Worm (Caenorhabditis elegans) whole organism, L2 larva: ENCODE results near the gene dli-1.

Experiments used
- F13H6.1 ChIP-seq: sonication (generic microtip); optimal IDR thresholded peaks from 2 replicates; lab custom pipeline; 2016; ENCODE audit warnings: missing genetic modification characterization, missing compliant biosample characterization
- aly-2 ChIP-seq: fragments of 150-350 bp; optimal IDR thresholded peaks from 2 replicates; lab custom pipeline; 2014; ENCODE audit warnings: missing biosample characterization, missing genetic modification characterization
- fos-1 ChIP-seq: fragments of 150-350 bp; optimal IDR thresholded peaks from 2 replicates; lab custom pipeline; 2014; ENCODE audit warnings: missing biosample characterization, missing genetic modification characterization
- lin-13 ChIP-seq: fragments of 150-350 bp; optimal IDR thresholded peaks from 2 replicates; lab custom pipeline; 2014; ENCODE audit warnings: missing biosample characterization, missing genetic modification reagents, missing genetic modification characterization
- mdl-1 ChIP-seq, 2 experiments: fragments of 150-350 bp in 1 of 2; sonication (generic microtip) in 1 of 2; optimal IDR thresholded peaks; 2 replicates each; lab custom pipeline; 2017; ENCODE audit warnings: missing biosample characterization in 2 of 2, missing genetic modification characterization in 2 of 2
- nhr-77 ChIP-seq: fragments of 150-350 bp; optimal IDR thresholded peaks from 2 replicates; lab custom pipeline; 2014; ENCODE audit warnings: missing biosample characterization, missing genetic modification characterization
- sma-3 ChIP-seq: sonication (generic microtip); optimal IDR thresholded peaks from 2 replicates; lab custom pipeline; 2016; ENCODE audit warnings: missing genetic modification reagents, missing genetic modification characterization, missing compliant biosample characterization
- ztf-11 ChIP-seq: sonication (generic microtip); optimal IDR thresholded peaks from 2 replicates; lab custom pipeline; 2017; ENCODE audit warnings: missing biosample characterization, missing genetic modification characterization

DNA sequence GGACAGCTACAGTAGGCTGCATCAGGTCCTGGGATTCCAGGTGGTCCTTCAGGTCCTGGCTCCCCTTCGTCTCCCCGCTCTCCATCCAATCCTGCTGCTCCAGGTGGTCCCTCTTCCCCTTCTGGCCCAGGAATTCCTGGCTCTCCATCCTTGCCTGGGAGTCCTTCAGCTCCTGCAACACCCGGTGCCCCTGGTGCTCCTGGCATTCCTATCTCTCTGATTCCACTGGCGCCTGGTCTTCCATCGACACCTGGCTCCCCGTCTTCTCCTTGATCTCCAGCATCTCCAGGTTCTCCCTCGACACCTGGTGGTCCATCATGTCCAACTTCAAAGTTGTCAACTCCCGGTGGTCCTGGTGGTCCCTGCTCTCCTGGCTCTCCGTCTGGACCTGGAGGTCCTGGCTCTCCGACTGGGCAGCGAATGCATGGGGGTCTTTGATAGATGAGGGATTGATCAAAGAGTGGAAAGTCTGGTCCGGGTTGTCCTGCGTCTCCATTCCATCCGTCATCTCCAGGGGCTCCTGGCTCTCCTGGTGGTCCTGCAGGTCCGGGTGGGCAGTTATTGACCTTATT lies 8.8 kb downstream of the dli-1 start:
- no peak for TF ChIP-seq lin-13 (GFP tag; lab: Kevin White, UChicago)
- TF ChIP-seq aly-2 (tag; lab: Kevin White, UChicago), result no peak
- no peak for TF ChIP-seq sma-3 (GFP tag; lab: Kevin White, UChicago)
- no peak for TF ChIP-seq fos-1 (tag; lab: Kevin White, UChicago)
- TF ChIP-seq nhr-77, result no peak
- TF ChIP-seq mdl-1 (tag; optimal IDR thresholded peaks at IDR 0.05; lab: Kevin White, UChicago), result no peak
- TF ChIP-seq ztf-11, result no peak
- TF ChIP-seq F13H6.1 (tag; lab: Kevin White, UChicago), result no peak
